Worm (Caenorhabditis elegans) whole organism, mixed stage, embryonic: Measurements from ENCODE around the gene cpt-2.

ENCODE experiments used
- M03D4.4 ChIP-seq: sonication (generic microtip); optimal IDR thresholded peaks from 2 replicates; lab custom pipeline; 2017; ENCODE audit warnings: mild to moderate bottlenecking, missing genetic modification characterization, missing compliant biosample characterization
- bed-3 ChIP-seq: fragments of 200-800 bp; sonication (Bioruptor generic); optimal IDR thresholded peaks from 3 replicates; lab custom pipeline; 2018; ENCODE audit warnings: mild to moderate bottlenecking, missing genetic modification characterization, moderate library complexity, missing compliant biosample characterization
- ceh-39 ChIP-seq: fragments of 150-350 bp; optimal IDR thresholded peaks from 2 replicates; lab custom pipeline; 2014; ENCODE audit warnings: missing biosample characterization, missing genetic modification characterization
- ceh-43 ChIP-seq: fragments of 200-800 bp; sonication (Bioruptor generic); optimal IDR thresholded peaks from 2 replicates; lab custom pipeline; 2018; ENCODE audit warnings: mild to moderate bottlenecking, missing genetic modification characterization, moderate library complexity, missing compliant biosample characterization
- ceh-83 ChIP-seq: fragments of 200-800 bp; sonication (Bioruptor generic); optimal IDR thresholded peaks from 2 replicates; lab custom pipeline; 2018; ENCODE audit warnings: mild to moderate bottlenecking, missing genetic modification characterization, missing compliant biosample characterization
- cnd-1 ChIP-seq: fragments of 200-800 bp; sonication (Bioruptor generic); optimal IDR thresholded peaks from 2 replicates; lab custom pipeline; 2018; ENCODE audit warnings: mild to moderate bottlenecking, missing genetic modification characterization, missing compliant biosample characterization
- drap-1 ChIP-seq: fragments of 200-800 bp; sonication (Bioruptor generic); optimal IDR thresholded peaks from 3 replicates; lab custom pipeline; 2018; ENCODE audit warnings: mild to moderate bottlenecking, missing genetic modification characterization, missing compliant biosample characterization
- elt-1 ChIP-seq: sonication (generic microtip); optimal IDR thresholded peaks from 2 replicates; lab custom pipeline; 2017; ENCODE audit warnings: missing genetic modification characterization, mild to moderate bottlenecking, missing compliant biosample characterization, antibody characterized with exemption, moderate library complexity, borderline replicate concordance; ENCODE audit not compliant: insufficient read depth
- ham-2 ChIP-seq: fragments of 200-800 bp; sonication (Bioruptor generic); optimal IDR thresholded peaks from 2 replicates; lab custom pipeline; 2018; ENCODE audit warnings: mild to moderate bottlenecking, missing genetic modification characterization, missing compliant biosample characterization
- lin-13 ChIP-seq: fragments of 150-350 bp; optimal IDR thresholded peaks from 2 replicates; lab custom pipeline; 2014; ENCODE audit warnings: missing biosample characterization, missing genetic modification characterization
- lin-32 ChIP-seq: fragments of 200-800 bp; sonication (Bioruptor generic); optimal IDR thresholded peaks from 2 replicates; lab custom pipeline; 2018; ENCODE audit warnings: mild to moderate bottlenecking, missing genetic modification characterization, missing compliant biosample characterization
- mab-5 ChIP-seq: fragments of 150-350 bp; optimal IDR thresholded peaks from 2 replicates; lab custom pipeline; 2014; ENCODE audit warnings: missing biosample characterization, missing genetic modification characterization
- mls-2 ChIP-seq: sonication (generic microtip); optimal IDR thresholded peaks from 2 replicates; lab custom pipeline; 2016; ENCODE audit warnings: mild to moderate bottlenecking, missing genetic modification characterization, moderate library complexity, missing compliant biosample characterization
- nhr-28 ChIP-seq: fragments of 150-350 bp; optimal IDR thresholded peaks from 2 replicates; lab custom pipeline; 2014; ENCODE audit warnings: missing biosample characterization, missing genetic modification characterization
- nhr-76 ChIP-seq: sonication (generic microtip); optimal IDR thresholded peaks from 2 replicates; lab custom pipeline; 2017; ENCODE audit warnings: missing biosample characterization, missing genetic modification characterization
- pha-4 ChIP-seq: fragments of 150-350 bp; optimal IDR thresholded peaks from 2 replicates; lab custom pipeline; 2018; ENCODE audit warnings: missing biosample characterization, missing genetic modification reagents, missing genetic modification characterization
- snpc-4 ChIP-seq: fragments of 150-350 bp; optimal IDR thresholded peaks from 2 replicates; lab custom pipeline; 2014; ENCODE audit warnings: missing biosample characterization, missing genetic modification characterization
- tbx-8 ChIP-seq: fragments of 200-800 bp; sonication (Bioruptor generic); optimal IDR thresholded peaks from 2 replicates; lab custom pipeline; 2018; ENCODE audit warnings: mild to moderate bottlenecking, missing genetic modification characterization, moderate library complexity, missing compliant biosample characterization
- unc-120 ChIP-seq: sonication (generic microtip); optimal IDR thresholded peaks from 2 replicates; lab custom pipeline; 2017; ENCODE audit warnings: missing genetic modification characterization, missing compliant biosample characterization; ENCODE audit not compliant: poor library complexity, severe bottlenecking
- unc-39 ChIP-seq: fragments of 150-350 bp; optimal IDR thresholded peaks from 2 replicates; lab custom pipeline; 2014; ENCODE audit warnings: missing biosample characterization, missing genetic modification characterization
- unc-62 ChIP-seq: fragments of 150-350 bp; optimal IDR thresholded peaks from 2 replicates; lab custom pipeline; 2014; ENCODE audit warnings: missing biosample characterization, missing genetic modification reagents, missing genetic modification characterization
- zip-8 ChIP-seq: fragments of 150-350 bp; optimal IDR thresholded peaks from 2 replicates; lab custom pipeline; 2014; ENCODE audit warnings: missing biosample characterization, missing genetic modification characterization
- ztf-11 ChIP-seq: fragments of 150-350 bp; optimal IDR thresholded peaks from 2 replicates; lab custom pipeline; 2014; ENCODE audit warnings: missing biosample characterization, missing genetic modification characterization

The cpt-2 gene

DNA sequence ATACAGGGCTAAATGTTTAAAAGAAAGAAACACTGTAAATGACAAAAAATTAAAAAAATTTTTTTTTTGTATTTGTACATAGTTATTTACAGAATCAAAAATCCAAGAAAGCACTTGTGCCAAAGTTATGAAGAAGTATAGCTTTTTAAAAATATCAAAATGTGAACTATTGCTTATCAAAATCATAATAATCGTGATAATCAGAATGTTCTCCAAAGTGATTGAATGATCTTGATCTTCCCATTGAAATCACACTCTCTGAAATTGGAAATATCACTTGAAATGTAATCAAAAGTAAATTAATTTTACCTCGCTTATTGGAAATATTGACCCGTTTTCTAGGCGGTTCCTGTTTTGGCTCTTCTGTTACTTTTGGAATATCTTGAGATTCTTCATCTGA is 47.1 kb downstream of the cpt-2 start:
- TF ChIP-seq ceh-43 (GFP tag; lab: Kevin White, UChicago) (no peak), lin-32 (GFP tag; lab: Kevin White, UChicago) (no peak), ham-2 (GFP tag; lab: Kevin White, UChicago) (no peak), mab-5 (tag; lab: Kevin White, UChicago) (no peak)

DNA sequence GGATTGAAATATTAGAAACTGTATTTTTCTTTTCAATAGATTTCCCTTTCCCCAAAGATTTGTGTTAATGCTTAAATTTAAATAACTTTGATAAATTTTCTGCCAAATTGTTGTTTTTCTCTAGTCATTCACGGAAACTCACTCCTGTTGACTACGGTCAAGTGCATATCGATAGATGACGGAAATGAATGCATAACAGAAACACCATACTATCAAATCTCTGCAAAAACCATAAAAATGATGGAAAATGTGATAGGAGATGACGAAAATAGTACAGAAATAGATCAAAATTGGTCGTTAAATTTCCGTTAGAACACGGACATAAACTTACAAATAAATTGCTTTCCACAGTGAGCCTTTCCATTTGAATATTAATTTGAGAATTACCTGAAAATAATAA is 49.6 kb downstream of the cpt-2 start:
- no peak for TF ChIP-seq tbx-8 (GFP tag; lab: Kevin White, UChicago)
- no peak for TF ChIP-seq ceh-39
- no peak for TF ChIP-seq bed-3 (GFP tag; lab: Kevin White, UChicago)
- TF ChIP-seq unc-120 (tag; lab: Kevin White, UChicago), result no peak
- TF ChIP-seq nhr-76 (tag; lab: Kevin White, UChicago), result no peak

ce11 chrIV:11230069-11230468 is 50.6 kb downstream of the cpt-2 start, which contains the start of gene best-7:
Gene best-7 (minus strand): TSS chrIV:11230307.
- TF ChIP-seq elt-1 (tag; lab: Kevin White, UChicago), result no peak
- TF ChIP-seq M03D4.4, result no peak
- TF ChIP-seq mab-5 (tag; lab: Kevin White, UChicago), result no peak
- no peak for TF ChIP-seq snpc-4
- TF ChIP-seq ceh-43 (GFP tag; lab: Kevin White, UChicago), result no peak
- no peak for TF ChIP-seq unc-120 (tag; lab: Kevin White, UChicago)
- no peak for TF ChIP-seq nhr-76 (tag; lab: Kevin White, UChicago)
- TF ChIP-seq bed-3 (GFP tag; lab: Kevin White, UChicago), result no peak
- no peak for TF ChIP-seq pha-4 (tag; lab: Kevin White, UChicago)
- TF ChIP-seq ham-2 (GFP tag; lab: Kevin White, UChicago), result no peak
- TF ChIP-seq unc-39 (tag; lab: Kevin White, UChicago), result no peak

DNA sequence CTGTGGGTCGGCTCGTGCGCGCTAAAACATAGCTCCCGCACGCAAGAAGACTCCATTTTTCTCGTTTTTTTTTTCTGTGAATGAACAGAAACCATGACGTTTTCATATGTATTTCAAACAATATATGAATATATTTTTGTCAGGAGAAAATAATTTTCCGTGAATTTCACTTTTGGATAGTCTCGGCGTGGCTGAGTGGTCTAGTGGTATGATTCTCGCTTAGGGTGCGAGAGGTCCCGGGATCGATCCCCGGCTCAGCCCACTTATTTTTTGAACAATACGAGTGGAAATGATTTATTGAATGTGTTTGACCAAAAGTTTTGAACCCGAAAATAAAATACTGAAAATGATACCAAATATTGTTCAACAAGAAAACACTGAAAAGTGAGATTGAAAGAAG is 51.9 kb downstream of the cpt-2 start:
- TF ChIP-seq lin-13 (tag; lab: Kevin White, UChicago) (no peak), zip-8 (tag; lab: Kevin White, UChicago) (no peak), drap-1 (no peak), mls-2 (tag; lab: Kevin White, UChicago) (no peak), nhr-28 (tag; lab: Kevin White, UChicago) (no peak), cnd-1 (tag; lab: Kevin White, UChicago) (no peak), snpc-4 (no peak), ztf-11 (tag; lab: Kevin White, UChicago) (no peak), lin-32 (GFP tag; lab: Kevin White, UChicago) (no peak), ceh-39 (no peak), unc-62 (GFP tag; lab: Kevin White, UChicago) (no peak), ceh-83 (GFP tag; lab: Kevin White, UChicago) (no peak)
- TF ChIP-seq, all 35 proteins: peak for 0
